Worm (Caenorhabditis elegans) whole organism, L1 larva: ENCODE results near the gene ani-2.

Experiments
- C04F5.9 ChIP-seq: sonication (generic microtip); optimal IDR thresholded peaks from 2 replicates; lab custom pipeline; 2016; ENCODE audit warnings: missing genetic modification characterization, missing compliant biosample characterization
- C16A3.4 ChIP-seq: fragments of 150-350 bp; optimal IDR thresholded peaks from 2 replicates; lab custom pipeline; 2014; ENCODE audit warnings: missing biosample characterization, missing genetic modification characterization
- F16B12.6 ChIP-seq: fragments of 150-350 bp; optimal IDR thresholded peaks from 2 replicates; lab custom pipeline; 2014; ENCODE audit warnings: missing biosample characterization, missing genetic modification characterization
- Y116A8C.19 ChIP-seq: sonication (generic microtip); optimal IDR thresholded peaks from 2 replicates; lab custom pipeline; 2016; ENCODE audit warnings: missing compliant biosample characterization, missing genetic modification characterization, borderline replicate concordance
- ama-1 ChIP-seq: fragments of 150-350 bp; optimal IDR thresholded peaks from 2 replicates; lab custom pipeline; 2014
- blmp-1 ChIP-seq: fragments of 150-350 bp; optimal IDR thresholded peaks from 2 replicates; lab custom pipeline; 2014; ENCODE audit warnings: missing biosample characterization, missing genetic modification characterization
- ceh-63 ChIP-seq: fragments of 200-800 bp; sonication (Bioruptor generic); optimal IDR thresholded peaks from 2 replicates; lab custom pipeline; 2018; ENCODE audit warnings: mild to moderate bottlenecking, missing genetic modification characterization, missing compliant biosample characterization
- ceh-8 ChIP-seq: fragments of 200-800 bp; sonication (Bioruptor generic); optimal IDR thresholded peaks from 2 replicates; lab custom pipeline; 2018; ENCODE audit warnings: mild to moderate bottlenecking, missing genetic modification characterization, moderate library complexity, missing compliant biosample characterization
- ceh-82 ChIP-seq, 3 experiments: fragments of 150-350 bp in 1 of 3; sonication (generic microtip) in 2 of 3; optimal IDR thresholded peaks; 2 replicates each; lab custom pipeline; 2014 to 2017; ENCODE audit warnings: missing biosample characterization in 3 of 3, missing genetic modification characterization in 3 of 3
- ceh-88 ChIP-seq: fragments of 200-800 bp; sonication (Bioruptor generic); IDR thresholded peaks from 2 replicates; pipeline ENCODE4 v1.3.6; 2022; ENCODE audit warnings: missing genetic modification characterization, missing compliant biosample characterization
- ces-1 ChIP-seq: fragments of 150-350 bp; optimal IDR thresholded peaks from 2 replicates; lab custom pipeline; 2014; ENCODE audit warnings: missing biosample characterization, missing genetic modification reagents, missing genetic modification characterization
- dsc-1 ChIP-seq: sonication (generic microtip); optimal IDR thresholded peaks from 2 replicates; lab custom pipeline; 2016; ENCODE audit warnings: mild to moderate bottlenecking, missing genetic modification characterization, missing compliant biosample characterization
- efl-3 ChIP-seq: fragments of 200-800 bp; sonication (Bioruptor generic); optimal IDR thresholded peaks from 2 replicates; lab custom pipeline; 2018; ENCODE audit warnings: mild to moderate bottlenecking, missing genetic modification characterization, missing compliant biosample characterization
- egl-13 ChIP-seq: sonication (generic microtip); optimal IDR thresholded peaks from 2 replicates; lab custom pipeline; 2016; ENCODE audit warnings: missing genotype, missing genetic modification reagents, missing genetic modification characterization, missing compliant biosample characterization
- elt-2 ChIP-seq: sonication (generic microtip); optimal IDR thresholded peaks from 2 replicates; lab custom pipeline; 2016; ENCODE audit warnings: missing genetic modification characterization, mild to moderate bottlenecking, inconsistent platforms, missing compliant biosample characterization, missing genetic modification reagents
- fkh-10 ChIP-seq: sonication (generic microtip); optimal IDR thresholded peaks from 2 replicates; lab custom pipeline; 2017; ENCODE audit warnings: missing biosample characterization, missing genetic modification reagents, missing genetic modification characterization
- grh-1 ChIP-seq: fragments of 200-800 bp; sonication (Bioruptor generic); IDR thresholded peaks from 2 replicates; pipeline ENCODE4 v1.3.6; 2022; ENCODE audit warnings: missing genetic modification reagents, missing genetic modification characterization, missing compliant biosample characterization
- hlh-4 ChIP-seq: sonication (generic microtip); optimal IDR thresholded peaks from 2 replicates; lab custom pipeline; 2016; ENCODE audit warnings: mild to moderate bottlenecking, missing genetic modification characterization, missing compliant biosample characterization
- hpl-2 ChIP-seq: fragments of 150-350 bp; optimal IDR thresholded peaks from 2 replicates; lab custom pipeline; 2014; ENCODE audit warnings: missing biosample characterization, missing genetic modification reagents, missing genetic modification characterization
- irx-1 ChIP-seq: sonication (generic microtip); optimal IDR thresholded peaks from 2 replicates; lab custom pipeline; 2016; ENCODE audit warnings: missing genetic modification characterization, missing compliant biosample characterization
- isw-1 ChIP-seq: fragments of 200-800 bp; sonication (Bioruptor generic); IDR thresholded peaks from 2 replicates; pipeline ENCODE4 v1.3.6; 2022; ENCODE audit warnings: missing genetic modification characterization, missing compliant biosample characterization
- jun-1 ChIP-seq: fragments of 150-350 bp; optimal IDR thresholded peaks from 2 replicates; lab custom pipeline; 2014; ENCODE audit warnings: missing biosample characterization, missing genetic modification reagents, missing genetic modification characterization
- lin-14 ChIP-seq: fragments of 200-800 bp; sonication (Bioruptor generic); optimal IDR thresholded peaks from 2 replicates; lab custom pipeline; 2018; ENCODE audit warnings: mild to moderate bottlenecking, missing genetic modification characterization, moderate library complexity, missing compliant biosample characterization
- lin-35 ChIP-seq, 2 experiments: fragments of 150-350 bp; optimal IDR thresholded peaks; 2 replicates each; lab custom pipeline; 2014; ENCODE audit warnings: missing biosample characterization in 2 of 2, missing genetic modification characterization in 2 of 2, missing genetic modification reagents in 2 of 2
- lin-39 ChIP-seq: fragments of 150-350 bp; optimal IDR thresholded peaks from 2 replicates; lab custom pipeline; 2014; ENCODE audit warnings: missing biosample characterization, missing genetic modification reagents, missing genetic modification characterization
- mab-9 ChIP-seq: fragments of 200-800 bp; sonication (Bioruptor generic); IDR thresholded peaks from 2 replicates; pipeline ENCODE4 v1.3.6; 2022; ENCODE audit warnings: missing genetic modification reagents, missing genetic modification characterization, missing compliant biosample characterization
- mdl-1 ChIP-seq, 2 experiments: fragments of 150-350 bp; optimal IDR thresholded peaks; 2 replicates each; lab custom pipeline; 2014 to 2017; ENCODE audit warnings: missing biosample characterization in 2 of 2, missing genetic modification characterization in 2 of 2, inconsistent platforms in 1 of 2
- mep-1 ChIP-seq: fragments of 150-350 bp; optimal IDR thresholded peaks from 2 replicates; lab custom pipeline; 2014; ENCODE audit warnings: missing biosample characterization, missing genetic modification characterization
- nhr-11 ChIP-seq: fragments of 150-350 bp; optimal IDR thresholded peaks from 2 replicates; lab custom pipeline; 2014; ENCODE audit warnings: missing biosample characterization, missing genetic modification characterization
- nhr-20 ChIP-seq: sonication (generic microtip); optimal IDR thresholded peaks from 2 replicates; lab custom pipeline; 2016; ENCODE audit warnings: mild to moderate bottlenecking, missing genetic modification characterization, missing compliant biosample characterization
- nhr-28 ChIP-seq: fragments of 150-350 bp; optimal IDR thresholded peaks from 2 replicates; lab custom pipeline; 2014; ENCODE audit warnings: missing biosample characterization, missing genetic modification characterization
- nhr-71 ChIP-seq: sonication (generic microtip); optimal IDR thresholded peaks from 2 replicates; lab custom pipeline; 2016; ENCODE audit warnings: mild to moderate bottlenecking, missing genetic modification characterization, moderate library complexity, missing compliant biosample characterization
- nhr-76 ChIP-seq: sonication (generic microtip); optimal IDR thresholded peaks from 2 replicates; lab custom pipeline; 2017; ENCODE audit warnings: missing biosample characterization, missing genetic modification characterization
- nhr-85 ChIP-seq: sonication (generic microtip); peaks from one replicate; lab custom pipeline; 2016; ENCODE audit warnings: missing genetic modification characterization, inconsistent platforms, missing compliant biosample characterization
- pag-3 ChIP-seq: sonication (generic microtip); optimal IDR thresholded peaks from 2 replicates; lab custom pipeline; 2017; ENCODE audit warnings: missing genetic modification characterization, mild to moderate bottlenecking, missing compliant biosample characterization, antibody characterized with exemption, borderline replicate concordance; ENCODE audit not compliant: insufficient read depth
- pax-3 ChIP-seq: fragments of 200-800 bp; sonication (Bioruptor generic); optimal IDR thresholded peaks from 2 replicates; lab custom pipeline; 2018; ENCODE audit warnings: mild to moderate bottlenecking, missing genetic modification characterization, moderate library complexity, missing compliant biosample characterization
- pqm-1 ChIP-seq: sonication (generic microtip); optimal IDR thresholded peaks from 3 replicates; lab custom pipeline; 2017; ENCODE audit warnings: missing biosample characterization, missing genetic modification characterization
- skn-1 ChIP-seq: fragments of 150-350 bp; optimal IDR thresholded peaks from 2 replicates; lab custom pipeline; 2014; ENCODE audit warnings: missing biosample characterization, missing genetic modification characterization
- snpc-4 ChIP-seq: fragments of 150-350 bp; optimal IDR thresholded peaks from 2 replicates; lab custom pipeline; 2014; ENCODE audit warnings: missing biosample characterization, missing genetic modification characterization
- sox-4 ChIP-seq: sonication (generic microtip); optimal IDR thresholded peaks from 2 replicates; lab custom pipeline; 2016; ENCODE audit warnings: missing genetic modification characterization, missing compliant biosample characterization
- swsn-7 ChIP-seq: sonication (generic microtip); optimal IDR thresholded peaks from 2 replicates; lab custom pipeline; 2016; ENCODE audit warnings: missing genetic modification characterization, missing compliant biosample characterization
- tbx-2 ChIP-seq: sonication (generic microtip); optimal IDR thresholded peaks from 2 replicates; lab custom pipeline; 2016; ENCODE audit warnings: missing genetic modification characterization, missing compliant biosample characterization
- tlp-1 ChIP-seq: fragments of 150-350 bp; optimal IDR thresholded peaks from 2 replicates; lab custom pipeline; 2014; ENCODE audit warnings: missing biosample characterization, missing genetic modification characterization
- unc-30 ChIP-seq: sonication (generic microtip); optimal IDR thresholded peaks from 2 replicates; lab custom pipeline; 2017; ENCODE audit warnings: missing biosample characterization, missing genetic modification characterization
- unc-86 ChIP-seq: sonication (generic microtip); optimal IDR thresholded peaks from 2 replicates; lab custom pipeline; 2016; ENCODE audit warnings: missing genetic modification characterization, missing compliant biosample characterization
- xbp-1 ChIP-seq: sonication (generic microtip); optimal IDR thresholded peaks from 2 replicates; lab custom pipeline; 2016; ENCODE audit warnings: missing genetic modification characterization, missing compliant biosample characterization
- zag-1 ChIP-seq: fragments of 150-350 bp; optimal IDR thresholded peaks from 2 replicates; lab custom pipeline; 2014; ENCODE audit warnings: missing biosample characterization, missing genetic modification characterization
- zip-4 ChIP-seq: fragments of 200-800 bp; sonication (Bioruptor generic); optimal IDR thresholded peaks from 2 replicates; lab custom pipeline; 2018; ENCODE audit warnings: mild to moderate bottlenecking, missing genetic modification characterization, moderate library complexity, missing compliant biosample characterization
- ztf-11 ChIP-seq, 2 experiments: sonication (generic microtip); optimal IDR thresholded peaks; 2 replicates each; lab custom pipeline; 2016 to 2017; ENCODE audit warnings: missing genetic modification characterization in 2 of 2, missing biosample characterization in 1 of 2, missing compliant biosample characterization in 1 of 2

The ani-2 gene

ce11 chrII:6341076-6341475 is 24.1 kb downstream of the ani-2 start:
- no peak for TF ChIP-seq tlp-1
- TF ChIP-seq blmp-1 (tag; lab: Kevin White, UChicago): peak; percentile 79
- no peak for TF ChIP-seq Y116A8C.19
- TF ChIP-seq nhr-85 (tag; lab: Kevin White, UChicago): peak; percentile 14
- no peak for TF ChIP-seq sox-4 (tag; lab: Kevin White, UChicago)
- no peak for TF ChIP-seq ztf-11 (tag; optimal IDR thresholded peaks at IDR 0.05; lab: Kevin White, UChicago)
- TF ChIP-seq dsc-1: no peak
- no peak for TF ChIP-seq pax-3 (tag; lab: Kevin White, UChicago)
- TF ChIP-seq lin-14 (GFP tag; lab: Kevin White, UChicago): peak; percentile 18
- TF ChIP-seq nhr-76: no peak

ce11 chrII:6339948-6340347 is 25.2 kb downstream of the ani-2 start, which contains the start of gene C32D5.7:
Gene C32D5.7, minus strand, starts transcription at chrII:6340048.
- no peak for TF ChIP-seq efl-3
- no peak for TF ChIP-seq ceh-8 (GFP tag; lab: Kevin White, UChicago)
- TF ChIP-seq ama-1 (lab: Kevin White, UChicago): no peak
- no peak for TF ChIP-seq jun-1
- TF ChIP-seq nhr-76: no peak
- TF ChIP-seq tlp-1: no peak
- TF ChIP-seq xbp-1 (tag; lab: Kevin White, UChicago): no peak
- TF ChIP-seq zag-1 (tag; lab: Kevin White, UChicago): no peak
- TF ChIP-seq F16B12.6 (tag; lab: Kevin White, UChicago): no peak
- no peak for TF ChIP-seq swsn-7 (tag; lab: Kevin White, UChicago)
- no peak for TF ChIP-seq hlh-4 (tag; lab: Kevin White, UChicago)
- TF ChIP-seq nhr-71 (tag; lab: Kevin White, UChicago): no peak
- no peak for TF ChIP-seq blmp-1 (tag; lab: Kevin White, UChicago)
- no peak for TF ChIP-seq irx-1 (tag; lab: Kevin White, UChicago)
- no peak for TF ChIP-seq hpl-2 (GFP tag; lab: Kevin White, UChicago)
- TF ChIP-seq C04F5.9: no peak
- TF ChIP-seq mep-1 (tag; lab: Kevin White, UChicago): no peak
- TF ChIP-seq grh-1 (GFP tag; lab: Robert Waterston, UW): no peak
- no peak for TF ChIP-seq nhr-11 (tag; lab: Kevin White, UChicago)
- TF ChIP-seq ceh-63: no peak

- TF ChIP-seq elt-2: peak; percentile 57
- TF ChIP-seq efl-3: no peak
- no peak for TF ChIP-seq hpl-2 (GFP tag; lab: Kevin White, UChicago)
- TF ChIP-seq lin-35 (GFP tag; optimal IDR thresholded peaks at IDR 0.05; lab: Kevin White, UChicago): peak in 1 of 2 experiments; percentile 6
- no peak for TF ChIP-seq pag-3
- TF ChIP-seq C16A3.4 (tag; lab: Kevin White, UChicago): no peak
Observed at ce11 chrII:6339511-6339910, 25.7 kb downstream of the ani-2 start.

DNA sequence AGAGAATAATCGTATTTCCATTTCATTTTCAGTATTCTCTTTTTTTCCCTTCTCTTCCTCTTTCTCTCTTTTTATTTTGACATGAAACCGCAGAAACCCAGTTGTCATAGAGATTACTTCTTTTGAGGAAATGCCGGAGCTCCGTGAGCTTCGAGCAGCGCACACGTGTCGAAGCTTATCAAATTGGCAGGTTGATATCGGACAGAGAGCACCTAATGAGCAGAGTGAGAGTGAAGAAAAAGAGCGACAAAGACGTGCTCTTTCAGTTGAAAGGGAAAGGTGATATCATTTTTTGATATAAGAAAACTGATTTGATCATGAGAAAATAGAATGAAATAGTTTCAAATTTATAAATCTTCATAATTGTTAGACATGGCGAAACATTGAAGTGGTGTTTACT is 29.8 kb downstream of the ani-2 start, which contains the start of gene C32D5.14:
TSS of gene C32D5.14 (plus strand) at position 131 of the 400 bp plus-strand sequence.
- no peak for TF ChIP-seq mdl-1 (tag; optimal IDR thresholded peaks at IDR 0.05; lab: Kevin White, UChicago)
- TF ChIP-seq egl-13 (tag; lab: Kevin White, UChicago): no peak
- TF ChIP-seq nhr-28 (tag; lab: Kevin White, UChicago): no peak
- no peak for TF ChIP-seq unc-86
- no peak for TF ChIP-seq ceh-88 (GFP tag; lab: Robert Waterston, UW)
- no peak for TF ChIP-seq snpc-4 (tag; lab: Kevin White, UChicago)
- TF ChIP-seq tbx-2: no peak
- TF ChIP-seq fkh-10 (GFP tag; lab: Kevin White, UChicago): no peak
- peak; percentile 41 for TF ChIP-seq pqm-1
- TF ChIP-seq unc-30 (tag; lab: Kevin White, UChicago): no peak
- TF ChIP-seq tlp-1: no peak
- TF ChIP-seq mep-1 (tag; lab: Kevin White, UChicago): no peak
- peak; percentile 6 for TF ChIP-seq nhr-11 (tag; lab: Kevin White, UChicago)
- no peak for TF ChIP-seq mab-9
- no peak for TF ChIP-seq ces-1 (GFP tag; lab: Kevin White, UChicago)
- TF ChIP-seq ceh-8 (GFP tag; lab: Kevin White, UChicago): no peak
- TF ChIP-seq ceh-82 (tag; optimal IDR thresholded peaks at IDR 0.05; lab: Kevin White, UChicago): no peak
- no peak for TF ChIP-seq isw-1
- no peak for TF ChIP-seq nhr-76
- TF ChIP-seq nhr-71 (tag; lab: Kevin White, UChicago): peak; percentile 46
- TF ChIP-seq lin-39 (tag; lab: Kevin White, UChicago): no peak
- TF ChIP-seq skn-1: no peak
- TF ChIP-seq zip-4 (GFP tag; lab: Kevin White, UChicago): no peak
- TF ChIP-seq nhr-20 (tag; lab: Kevin White, UChicago): no peak
- TF ChIP-seq irx-1 (tag; lab: Kevin White, UChicago): no peak
